Fruit fly (Drosophila melanogaster): ENCODE results near the gene CG31635.

DNA sequence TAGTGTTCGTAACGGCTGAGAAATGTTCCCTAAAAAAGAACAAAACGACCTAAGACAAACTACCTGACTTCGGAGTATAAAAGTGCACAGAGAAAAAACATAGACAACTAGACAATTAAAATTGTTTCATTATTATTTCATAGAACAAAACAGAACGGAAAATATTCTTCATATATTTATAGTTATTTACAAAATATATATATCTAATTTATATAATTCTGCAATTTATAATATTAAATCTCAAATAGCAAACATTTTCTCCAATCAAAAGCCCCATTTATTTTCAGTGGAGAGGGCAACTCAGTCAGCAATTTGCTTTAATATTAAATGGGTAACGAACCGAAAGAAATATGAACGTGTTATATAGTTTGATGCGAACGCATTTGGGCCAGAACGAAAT, 53.9 kb downstream of the CG31635 start:
- no peak for TF ChIP-seq Myc (optimal IDR thresholded peaks at IDR 0.05)
- no peak for TF ChIP-seq psq (optimal IDR thresholded peaks at IDR 0.05)
- TF ChIP-seq insv (optimal IDR thresholded peaks at IDR 0.05), result no peak
- TF ChIP-seq Sin3A (optimal IDR thresholded peaks at IDR 0.05), result no peak
- no peak for TF ChIP-seq h (optimal IDR thresholded peaks at IDR 0.05)
- TF ChIP-seq ttk (optimal IDR thresholded peaks at IDR 0.05), result no peak

Measured in Kc167 (cell line).